Worm (Caenorhabditis elegans) whole organism, late embryonic: ENCODE measurements around the gene kcc-3.

ENCODE experiments used
- C08G9.2 ChIP-seq: sonication (generic microtip); optimal IDR thresholded peaks from 2 replicates; lab custom pipeline; 2016; ENCODE audit warnings: mild to moderate bottlenecking, missing genetic modification characterization, moderate library complexity, missing compliant biosample characterization
- K02D7.2 ChIP-seq: sonication (generic microtip); optimal IDR thresholded peaks from 2 replicates; lab custom pipeline; 2017; ENCODE audit warnings: mild to moderate bottlenecking, missing genetic modification characterization, missing compliant biosample characterization
- K09A11.1 ChIP-seq: sonication (generic microtip); optimal IDR thresholded peaks from 2 replicates; lab custom pipeline; 2017; ENCODE audit warnings: antibody characterized with exemption, mild to moderate bottlenecking, missing genetic modification characterization, missing compliant biosample characterization; ENCODE audit not compliant: insufficient read depth
- ahr-1 ChIP-seq: sonication (generic microtip); optimal IDR thresholded peaks from 2 replicates; lab custom pipeline; 2016; ENCODE audit warnings: missing genetic modification characterization, missing compliant biosample characterization
- lim-6 ChIP-seq: sonication (generic microtip); optimal IDR thresholded peaks from 2 replicates; lab custom pipeline; 2016; ENCODE audit warnings: missing genetic modification characterization, missing compliant biosample characterization
- pros-1 ChIP-seq: fragments of 150-350 bp; optimal IDR thresholded peaks from 2 replicates; lab custom pipeline; 2014; ENCODE audit warnings: missing biosample characterization, missing genetic modification reagents, missing genetic modification characterization
- ttx-3 ChIP-seq: sonication (generic microtip); optimal IDR thresholded peaks from 2 replicates; lab custom pipeline; 2016; ENCODE audit warnings: missing genetic modification reagents, missing genetic modification characterization, missing compliant biosample characterization

kcc-3 gene

DNA sequence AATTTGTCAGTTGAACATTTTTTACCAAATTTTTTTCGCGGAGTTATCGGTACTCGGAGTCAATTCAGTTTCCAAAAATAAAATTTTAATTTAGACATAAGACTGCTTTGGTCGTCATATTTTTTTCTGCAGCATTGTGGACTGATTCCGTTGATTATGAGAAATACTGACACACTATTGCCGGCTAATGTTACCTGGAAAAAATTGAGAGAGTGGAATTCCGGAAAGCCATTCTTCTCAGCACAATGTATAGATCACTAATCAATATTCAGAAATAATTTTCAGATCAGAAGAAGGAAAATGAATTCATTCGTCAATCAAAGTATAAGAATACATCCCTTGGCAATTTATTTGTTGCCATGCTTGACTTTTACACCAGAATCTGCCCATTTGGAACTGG lies 55.1 kb downstream of the kcc-3 start, which contains the start of gene C07D10.6:
Gene C07D10.6, plus strand, starts transcription at position 301 of the 400 bp plus-strand sequence.
- TF ChIP-seq C08G9.2 (tag; lab: Kevin White, UChicago) (no peak), ahr-1 (tag; lab: Kevin White, UChicago) (no peak), pros-1 (tag; lab: Kevin White, UChicago) (no peak), K09A11.1 (tag; lab: Kevin White, UChicago) (no peak), lim-6 (no peak), K02D7.2 (no peak), ttx-3 (tag; lab: Kevin White, UChicago) (no peak)
- TF ChIP-seq, all 69 proteins: peak for 0
